Worm (Caenorhabditis elegans) whole organism, L1 larva: ENCODE results near the gene sod-3.
A peak's percentile ranks its signal among the peaks of the same experiment; 100 is the strongest.

ENCODE experiments used
- C04F5.9 ChIP-seq: sonication (generic microtip); optimal IDR thresholded peaks from 2 replicates; lab custom pipeline; 2016; ENCODE audit warnings: missing genetic modification characterization, missing compliant biosample characterization
- C34B4.2 ChIP-seq: sonication (generic microtip); optimal IDR thresholded peaks from 2 replicates; lab custom pipeline; 2017; ENCODE audit warnings: mild to moderate bottlenecking, missing genetic modification characterization, missing compliant biosample characterization
- F16B12.6 ChIP-seq: fragments of 150-350 bp; optimal IDR thresholded peaks from 2 replicates; lab custom pipeline; 2014; ENCODE audit warnings: missing biosample characterization, missing genetic modification characterization
- aha-1 ChIP-seq: fragments of 150-350 bp; optimal IDR thresholded peaks from 2 replicates; lab custom pipeline; 2014; ENCODE audit warnings: missing biosample characterization, missing genetic modification characterization
- alr-1 ChIP-seq: fragments of 200-800 bp; sonication (Bioruptor generic); optimal IDR thresholded peaks from 2 replicates; lab custom pipeline; 2018; ENCODE audit warnings: borderline replicate concordance, mild to moderate bottlenecking, missing genetic modification characterization, missing compliant biosample characterization
- aly-2 ChIP-seq: fragments of 150-350 bp; optimal IDR thresholded peaks from 2 replicates; lab custom pipeline; 2014; ENCODE audit warnings: missing biosample characterization, missing genetic modification characterization
- ama-1 ChIP-seq: fragments of 150-350 bp; optimal IDR thresholded peaks from 2 replicates; lab custom pipeline; 2014
- blmp-1 ChIP-seq: fragments of 150-350 bp; optimal IDR thresholded peaks from 2 replicates; lab custom pipeline; 2014; ENCODE audit warnings: missing biosample characterization, missing genetic modification characterization
- ceh-63 ChIP-seq: fragments of 200-800 bp; sonication (Bioruptor generic); optimal IDR thresholded peaks from 2 replicates; lab custom pipeline; 2018; ENCODE audit warnings: mild to moderate bottlenecking, missing genetic modification characterization, missing compliant biosample characterization
- ceh-8 ChIP-seq: fragments of 200-800 bp; sonication (Bioruptor generic); optimal IDR thresholded peaks from 2 replicates; lab custom pipeline; 2018; ENCODE audit warnings: mild to moderate bottlenecking, missing genetic modification characterization, moderate library complexity, missing compliant biosample characterization
- ceh-88 ChIP-seq: fragments of 200-800 bp; sonication (Bioruptor generic); IDR thresholded peaks from 2 replicates; pipeline ENCODE4 v1.3.6; 2022; ENCODE audit warnings: missing genetic modification characterization, missing compliant biosample characterization
- ces-1 ChIP-seq: fragments of 150-350 bp; optimal IDR thresholded peaks from 2 replicates; lab custom pipeline; 2014; ENCODE audit warnings: missing biosample characterization, missing genetic modification reagents, missing genetic modification characterization
- dpl-1 ChIP-seq, 3 experiments: fragments of 150-350 bp in 2 of 3; sonication (generic microtip) in 1 of 3; optimal IDR thresholded peaks; 2 replicates each; lab custom pipeline; 2014 to 2017; ENCODE audit warnings: missing biosample characterization in 3 of 3, missing genetic modification characterization in 3 of 3, missing genetic modification reagents in 3 of 3
- efl-1 ChIP-seq, 4 experiments: fragments of 150-350 bp; optimal IDR thresholded peaks in 3 of 4; peaks in 1 of 4; 1 replicate in 1 of 4; 2 replicates in 3 of 4; lab custom pipeline; 2014; ENCODE audit warnings: missing biosample characterization in 2 of 4, missing genetic modification characterization in 2 of 4, missing genetic modification reagents in 2 of 4
- efl-3 ChIP-seq: fragments of 200-800 bp; sonication (Bioruptor generic); optimal IDR thresholded peaks from 2 replicates; lab custom pipeline; 2018; ENCODE audit warnings: mild to moderate bottlenecking, missing genetic modification characterization, missing compliant biosample characterization
- egl-13 ChIP-seq: sonication (generic microtip); optimal IDR thresholded peaks from 2 replicates; lab custom pipeline; 2016; ENCODE audit warnings: missing genotype, missing genetic modification reagents, missing genetic modification characterization, missing compliant biosample characterization
- fkh-4 ChIP-seq: sonication (generic microtip); optimal IDR thresholded peaks from 2 replicates; lab custom pipeline; 2016; ENCODE audit warnings: missing compliant biosample characterization, missing genetic modification characterization, borderline replicate concordance
- fkh-8 ChIP-seq: sonication (generic microtip); optimal IDR thresholded peaks from 2 replicates; lab custom pipeline; 2016; ENCODE audit warnings: mild to moderate bottlenecking, missing genetic modification characterization, missing compliant biosample characterization
- grh-1 ChIP-seq: fragments of 200-800 bp; sonication (Bioruptor generic); IDR thresholded peaks from 2 replicates; pipeline ENCODE4 v1.3.6; 2022; ENCODE audit warnings: missing genetic modification reagents, missing genetic modification characterization, missing compliant biosample characterization
- hlh-17 ChIP-seq: fragments of 200-800 bp; sonication (Bioruptor generic); optimal IDR thresholded peaks from 2 replicates; lab custom pipeline; 2018; ENCODE audit warnings: missing genetic modification characterization, mild to moderate bottlenecking, missing compliant biosample characterization, moderate library complexity, borderline replicate concordance
- hlh-4 ChIP-seq: sonication (generic microtip); optimal IDR thresholded peaks from 2 replicates; lab custom pipeline; 2016; ENCODE audit warnings: mild to moderate bottlenecking, missing genetic modification characterization, missing compliant biosample characterization
- isw-1 ChIP-seq: fragments of 200-800 bp; sonication (Bioruptor generic); IDR thresholded peaks from 2 replicates; pipeline ENCODE4 v1.3.6; 2022; ENCODE audit warnings: missing genetic modification characterization, missing compliant biosample characterization
- jun-1 ChIP-seq: fragments of 150-350 bp; optimal IDR thresholded peaks from 2 replicates; lab custom pipeline; 2014; ENCODE audit warnings: missing biosample characterization, missing genetic modification reagents, missing genetic modification characterization
- lin-13 ChIP-seq: fragments of 150-350 bp; optimal IDR thresholded peaks from 2 replicates; lab custom pipeline; 2014; ENCODE audit warnings: missing biosample characterization, missing genetic modification reagents, missing genetic modification characterization
- lin-14 ChIP-seq: fragments of 200-800 bp; sonication (Bioruptor generic); optimal IDR thresholded peaks from 2 replicates; lab custom pipeline; 2018; ENCODE audit warnings: mild to moderate bottlenecking, missing genetic modification characterization, moderate library complexity, missing compliant biosample characterization
- lin-15B ChIP-seq: fragments of 150-350 bp; sonication (generic microtip); optimal IDR thresholded peaks from 3 replicates; lab custom pipeline; 2014; ENCODE audit warnings: missing biosample characterization, missing genetic modification characterization
- mdl-1 ChIP-seq, 2 experiments: fragments of 150-350 bp; optimal IDR thresholded peaks; 2 replicates each; lab custom pipeline; 2014 to 2017; ENCODE audit warnings: missing biosample characterization in 2 of 2, missing genetic modification characterization in 2 of 2, inconsistent platforms in 1 of 2
- mef-2 ChIP-seq: fragments of 150-350 bp; optimal IDR thresholded peaks from 2 replicates; lab custom pipeline; 2014; ENCODE audit warnings: missing biosample characterization, missing genetic modification characterization
- mep-1 ChIP-seq: fragments of 150-350 bp; optimal IDR thresholded peaks from 2 replicates; lab custom pipeline; 2014; ENCODE audit warnings: missing biosample characterization, missing genetic modification characterization
- nhr-12 ChIP-seq: sonication (generic microtip); optimal IDR thresholded peaks from 2 replicates; lab custom pipeline; 2017; ENCODE audit warnings: missing biosample characterization, missing genetic modification characterization
- nhr-19 ChIP-seq: fragments of 200-800 bp; sonication (Bioruptor generic); conservative IDR thresholded peaks from 2 replicates; pipeline ENCODE4 v1.3.6; 2022; ENCODE audit warnings: missing genetic modification characterization, missing compliant biosample characterization
- nhr-237 ChIP-seq: fragments of 150-350 bp; optimal IDR thresholded peaks from 2 replicates; lab custom pipeline; 2014; ENCODE audit warnings: missing biosample characterization, missing genetic modification characterization
- nhr-71 ChIP-seq: sonication (generic microtip); optimal IDR thresholded peaks from 2 replicates; lab custom pipeline; 2016; ENCODE audit warnings: mild to moderate bottlenecking, missing genetic modification characterization, moderate library complexity, missing compliant biosample characterization
- nhr-76 ChIP-seq: sonication (generic microtip); optimal IDR thresholded peaks from 2 replicates; lab custom pipeline; 2017; ENCODE audit warnings: missing biosample characterization, missing genetic modification characterization
- nhr-77 ChIP-seq: fragments of 150-350 bp; optimal IDR thresholded peaks from 2 replicates; lab custom pipeline; 2014; ENCODE audit warnings: missing biosample characterization, missing genetic modification characterization
- nhr-85 ChIP-seq: sonication (generic microtip); peaks from one replicate; lab custom pipeline; 2016; ENCODE audit warnings: missing genetic modification characterization, inconsistent platforms, missing compliant biosample characterization
- nhr-90 ChIP-seq: sonication (generic microtip); optimal IDR thresholded peaks from 2 replicates; lab custom pipeline; 2016; ENCODE audit warnings: mild to moderate bottlenecking, missing genetic modification characterization, missing compliant biosample characterization; ENCODE audit not compliant: poor library complexity
- pag-3 ChIP-seq: sonication (generic microtip); optimal IDR thresholded peaks from 2 replicates; lab custom pipeline; 2017; ENCODE audit warnings: missing genetic modification characterization, mild to moderate bottlenecking, missing compliant biosample characterization, antibody characterized with exemption, borderline replicate concordance; ENCODE audit not compliant: insufficient read depth
- pqm-1 ChIP-seq: sonication (generic microtip); optimal IDR thresholded peaks from 3 replicates; lab custom pipeline; 2017; ENCODE audit warnings: missing biosample characterization, missing genetic modification characterization
- rnt-1 ChIP-seq: sonication (generic microtip); optimal IDR thresholded peaks from 2 replicates; lab custom pipeline; 2016; ENCODE audit warnings: mild to moderate bottlenecking, missing genetic modification characterization, moderate library complexity, missing compliant biosample characterization
- skn-1 ChIP-seq: fragments of 150-350 bp; optimal IDR thresholded peaks from 2 replicates; lab custom pipeline; 2014; ENCODE audit warnings: missing biosample characterization, missing genetic modification characterization
- snu-23 ChIP-seq: sonication (generic microtip); optimal IDR thresholded peaks from 2 replicates; lab custom pipeline; 2016; ENCODE audit warnings: missing genetic modification characterization, missing compliant biosample characterization
- tlp-1 ChIP-seq: fragments of 150-350 bp; optimal IDR thresholded peaks from 2 replicates; lab custom pipeline; 2014; ENCODE audit warnings: missing biosample characterization, missing genetic modification characterization
- unc-130 ChIP-seq: fragments of 150-350 bp; optimal IDR thresholded peaks from 2 replicates; lab custom pipeline; 2017; ENCODE audit warnings: missing biosample characterization, missing genetic modification characterization, inconsistent platforms
- unc-30 ChIP-seq: sonication (generic microtip); optimal IDR thresholded peaks from 2 replicates; lab custom pipeline; 2017; ENCODE audit warnings: missing biosample characterization, missing genetic modification characterization
- unc-62 ChIP-seq: fragments of 150-350 bp; optimal IDR thresholded peaks from 2 replicates; lab custom pipeline; 2014; ENCODE audit warnings: missing biosample characterization, missing genetic modification reagents, missing genetic modification characterization
- unc-86 ChIP-seq: sonication (generic microtip); optimal IDR thresholded peaks from 2 replicates; lab custom pipeline; 2016; ENCODE audit warnings: missing genetic modification characterization, missing compliant biosample characterization
- unc-98 ChIP-seq: fragments of 200-800 bp; sonication (Bioruptor generic); IDR thresholded peaks from 2 replicates; pipeline ENCODE4 v1.3.6; 2022; ENCODE audit warnings: missing genetic modification characterization, missing compliant biosample characterization
- zag-1 ChIP-seq: fragments of 150-350 bp; optimal IDR thresholded peaks from 2 replicates; lab custom pipeline; 2014; ENCODE audit warnings: missing biosample characterization, missing genetic modification characterization
- ztf-4 ChIP-seq: fragments of 150-350 bp; optimal IDR thresholded peaks from 2 replicates; lab custom pipeline; 2014; ENCODE audit warnings: missing biosample characterization, missing genetic modification characterization

sod-3 gene

DNA sequence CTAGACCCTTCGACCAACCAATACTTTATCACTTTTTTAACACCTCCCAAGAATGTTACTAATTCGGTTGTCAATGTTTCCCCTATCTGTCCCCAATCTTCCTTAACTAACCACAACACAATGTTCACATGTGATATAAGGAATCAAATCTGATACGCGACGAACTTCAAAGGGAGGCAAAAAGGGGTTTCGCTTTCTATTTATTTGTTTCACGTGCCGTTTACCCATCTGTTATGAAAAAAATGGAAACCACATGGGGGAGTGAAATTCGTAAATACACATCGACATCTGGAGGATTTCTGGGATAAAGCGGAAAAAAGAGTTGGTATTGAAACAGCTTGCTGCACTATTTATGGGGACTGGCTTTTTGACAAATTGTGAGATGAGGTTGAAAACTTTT is 30.4 kb upstream of the sod-3 start (continued):
- TF ChIP-seq pqm-1 (no peak), skn-1 (tag; lab: Kevin White, UChicago) (no peak), unc-130 (tag; lab: Kevin White, UChicago) (peak; percentile 24), snu-23 (GFP tag; lab: Kevin White, UChicago) (peak; percentile 46), nhr-76 (tag; lab: Kevin White, UChicago) (no peak), F16B12.6 (tag; lab: Kevin White, UChicago) (no peak), nhr-237 (tag; lab: Kevin White, UChicago) (no peak), ceh-63 (GFP tag; lab: Kevin White, UChicago) (no peak), unc-98 (GFP tag; lab: Robert Waterston, UW) (no peak), efl-3 (no peak), ces-1 (GFP tag; lab: Kevin White, UChicago) (no peak), ceh-88 (GFP tag; lab: Robert Waterston, UW) (no peak), fkh-8 (tag; lab: Kevin White, UChicago) (no peak), tlp-1 (no peak), ama-1 (no peak), C34B4.2 (tag; lab: Kevin White, UChicago) (no peak), ceh-8 (GFP tag; lab: Kevin White, UChicago) (no peak), efl-1 (optimal IDR thresholded peaks at IDR 0.05; lab: Kevin White, UChicago) (no peak), efl-1 (GFP tag; optimal IDR thresholded peaks at IDR 0.05 in 1 of 2; lab: Kevin White, UChicago) (no peak), lin-13 (no peak), lin-14 (GFP tag; lab: Kevin White, UChicago) (peak; percentile 70), nhr-12 (tag; lab: Kevin White, UChicago) (no peak), hlh-4 (tag; lab: Kevin White, UChicago) (no peak), nhr-19 (GFP tag; lab: Robert Waterston, UW) (peak; percentile 30; the same call in 1 of the 2 replicates), nhr-90 (tag; lab: Kevin White, UChicago) (peak; percentile 9), C04F5.9 (no peak), grh-1 (GFP tag; lab: Robert Waterston, UW) (no peak; the same call in 1 of the 2 replicates), mef-2 (tag; lab: Kevin White, UChicago) (no peak), mdl-1 (tag; optimal IDR thresholded peaks at IDR 0.05; lab: Kevin White, UChicago) (peak in 1 of 2 experiments; percentile 86), hlh-17 (GFP tag; lab: Kevin White, UChicago) (no peak), jun-1 (tag; lab: Kevin White, UChicago) (no peak), nhr-71 (tag; lab: Kevin White, UChicago) (peak; percentile 78), aly-2 (tag; lab: Kevin White, UChicago) (no peak), nhr-85 (peak; percentile 78), blmp-1 (peak; percentile 96), unc-86 (tag; lab: Kevin White, UChicago) (no peak)

DNA sequence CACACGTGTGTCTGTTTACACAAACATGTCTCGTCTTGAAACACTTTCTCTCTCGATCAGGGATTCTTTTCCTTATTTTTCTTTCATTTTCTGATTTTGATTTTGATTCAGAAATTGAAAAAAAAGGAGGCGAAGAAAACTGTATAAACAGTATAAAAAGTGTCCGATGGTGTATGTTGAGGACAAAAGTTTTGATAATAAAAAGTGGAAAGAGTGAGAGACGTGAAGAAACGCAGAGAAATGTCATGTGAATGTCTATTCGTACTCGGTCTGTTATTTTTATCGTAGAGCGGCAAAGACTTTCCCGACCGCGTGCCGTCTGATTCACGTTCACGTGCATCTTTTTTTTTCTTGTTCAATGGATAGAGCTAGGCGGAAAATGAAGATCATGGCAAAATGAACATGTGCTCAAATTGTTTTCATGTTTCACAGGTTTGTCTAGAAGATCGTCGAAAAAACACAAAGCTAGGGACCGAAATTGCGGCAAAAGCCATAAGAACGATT is 28.8 kb upstream of the sod-3 start:
- no peak for TF ChIP-seq nhr-237 (tag; lab: Kevin White, UChicago)
- no peak for TF ChIP-seq unc-62 (GFP tag; lab: Kevin White, UChicago)
- TF ChIP-seq rnt-1: peak; percentile 10
- peak; percentile 66 for TF ChIP-seq mep-1
- TF ChIP-seq lin-15B (tag; lab: Kevin White, UChicago): no peak
- no peak for TF ChIP-seq egl-13 (tag; lab: Kevin White, UChicago)
- no peak for TF ChIP-seq grh-1 (GFP tag; lab: Robert Waterston, UW)
- peak in 1 of 3 experiments; percentile 30 for TF ChIP-seq dpl-1 (GFP tag; optimal IDR thresholded peaks at IDR 0.05; lab: Kevin White, UChicago)
- TF ChIP-seq snu-23 (GFP tag; lab: Kevin White, UChicago): peak; percentile 81
- TF ChIP-seq aha-1 (tag; lab: Kevin White, UChicago): no peak
- no peak for TF ChIP-seq nhr-76 (tag; lab: Kevin White, UChicago)
- no peak for TF ChIP-seq efl-1 (optimal IDR thresholded peaks at IDR 0.05; lab: Kevin White, UChicago)
- peak in 1 of 2 experiments; percentile 92 for TF ChIP-seq efl-1 (GFP tag; optimal IDR thresholded peaks at IDR 0.05 in 1 of 2; lab: Kevin White, UChicago)
- TF ChIP-seq fkh-8 (tag; lab: Kevin White, UChicago): no peak
- TF ChIP-seq unc-30 (tag; lab: Kevin White, UChicago): no peak
- TF ChIP-seq lin-14 (GFP tag; lab: Kevin White, UChicago): peak; percentile 88
- TF ChIP-seq ztf-4: no peak
- peak; percentile 97 for TF ChIP-seq nhr-85
- no peak for TF ChIP-seq isw-1 (GFP tag; lab: Robert Waterston, UW)
- no peak for TF ChIP-seq ama-1
- TF ChIP-seq C04F5.9: no peak
- no peak for TF ChIP-seq zag-1 (tag; lab: Kevin White, UChicago)
- TF ChIP-seq skn-1 (tag; lab: Kevin White, UChicago): peak; percentile 3
- no peak for TF ChIP-seq pag-3
- no peak for TF ChIP-seq alr-1 (tag; lab: Kevin White, UChicago)
- no peak for TF ChIP-seq nhr-77 (tag; lab: Kevin White, UChicago)
- TF ChIP-seq fkh-4: no peak
- peak in 1 of 2 experiments; percentile 97 for TF ChIP-seq mdl-1 (tag; optimal IDR thresholded peaks at IDR 0.05; lab: Kevin White, UChicago)
- TF ChIP-seq blmp-1: peak; percentile 82
